Worm (Caenorhabditis elegans): ENCODE results near the gene C54E10.11.

The C54E10.11 gene

ce11 chrV:18838799-18839354 is 36.9 kb upstream of the C54E10.11 start, which contains the start of gene nhr-65:
Gene nhr-65 (plus strand): TSS chrV:18839304.
- no peak for TF ChIP-seq pax-1 (tag; optimal IDR thresholded peaks at IDR 0.05)
- TF ChIP-seq nfya-1 (tag; optimal IDR thresholded peaks at IDR 0.05) = peak; percentile 17

ce11 chrV:18837125-18837524 is 35.1 kb upstream of the C54E10.11 start, which contains the start of gene cyp-33D3:
Gene cyp-33D3 (minus strand): TSS chrV:18837225.
- TF ChIP-seq pha-2 (tag; optimal IDR thresholded peaks at IDR 0.05) (no peak), hlh-6 (tag; optimal IDR thresholded peaks at IDR 0.05) (no peak), Y22D7AL.16 (tag; optimal IDR thresholded peaks at IDR 0.05) (no peak), elt-4 (tag; optimal IDR thresholded peaks at IDR 0.05) (no peak), gmeb-2 (tag; optimal IDR thresholded peaks at IDR 0.05) (no peak), pag-3 (tag; optimal IDR thresholded peaks at IDR 0.05; ENCODE audit: borderline replicate concordance) (no peak), K02D7.2 (tag; optimal IDR thresholded peaks at IDR 0.05) (no peak), nhr-11 (tag; optimal IDR thresholded peaks at IDR 0.05) (no peak), ceh-34 (tag; optimal IDR thresholded peaks at IDR 0.05) (no peak)

ce11 chrV:18827374-18827773 is 25.4 kb upstream of the C54E10.11 start:
- TF ChIP-seq pha-2 (tag; optimal IDR thresholded peaks at IDR 0.05) (peak; percentile 2), hlh-6 (tag; optimal IDR thresholded peaks at IDR 0.05) (no peak)

- TF ChIP-seq elt-2 (tag; optimal IDR thresholded peaks at IDR 0.05) (peak; percentile 97), unc-3 (GFP tag; conservative IDR thresholded peaks at IDR 0.05) (no peak), unc-3 (tag; optimal IDR thresholded peaks at IDR 0.05) (no peak)
Observed at ce11 chrV:18826445-18826844, 24.5 kb upstream of the C54E10.11 start.

- TF ChIP-seq Y22D7AL.16 (tag; optimal IDR thresholded peaks at IDR 0.05) (no peak), unc-42 (tag; optimal IDR thresholded peaks at IDR 0.05) (peak; percentile 46), hlh-6 (tag; optimal IDR thresholded peaks at IDR 0.05) (no peak)
Observed at ce11 chrV:18821569-18821968, 19.6 kb upstream of the C54E10.11 start.

ce11 chrV:18819643-18820042 is 17.7 kb upstream of the C54E10.11 start, which contains the start of gene ncs-5:
Gene ncs-5 (plus strand): TSS chrV:18819766.
- TF ChIP-seq hlh-13 (GFP tag; optimal IDR thresholded peaks at IDR 0.05) = no peak
- no peak for TF ChIP-seq lim-6 (tag; optimal IDR thresholded peaks at IDR 0.05)

ce11 chrV:18811360-18811759 is 9.4 kb upstream of the C54E10.11 start, which contains the start of gene C54E10.7:
Gene C54E10.7 (plus strand): TSS chrV:18811660.
- TF ChIP-seq rnt-1 (tag; optimal IDR thresholded peaks at IDR 0.05) (no peak), npax-4 (tag; optimal IDR thresholded peaks at IDR 0.05) (no peak), ceh-9 (tag; optimal IDR thresholded peaks at IDR 0.05) (no peak), K02D7.2 (tag; optimal IDR thresholded peaks at IDR 0.05) (no peak), ttx-3 (tag; optimal IDR thresholded peaks at IDR 0.05) (no peak), sox-2 (GFP tag; IDR thresholded peaks at IDR 0.05) (no peak), gmeb-2 (tag; optimal IDR thresholded peaks at IDR 0.05) (no peak), unc-3 (GFP tag; conservative IDR thresholded peaks at IDR 0.05) (no peak), unc-3 (tag; optimal IDR thresholded peaks at IDR 0.05) (no peak), elt-4 (tag; optimal IDR thresholded peaks at IDR 0.05) (no peak), unc-86 (tag; optimal IDR thresholded peaks at IDR 0.05) (no peak), ceh-30 (tag; optimal IDR thresholded peaks at IDR 0.05) (no peak), hlh-8 (tag; optimal IDR thresholded peaks at IDR 0.05) (no peak), ceh-19 (GFP tag; optimal IDR thresholded peaks at IDR 0.05) (no peak)

ce11 chrV:18810705-18811104 is 8.7 kb upstream of the C54E10.11 start, which contains the start of gene C54E10.3:
Gene C54E10.3 (plus strand): TSS chrV:18811005.
- no peak for TF ChIP-seq nfya-1 (tag; optimal IDR thresholded peaks at IDR 0.05)
- no peak for TF ChIP-seq ref-2 (tag; optimal IDR thresholded peaks at IDR 0.05)
- no peak for TF ChIP-seq ceh-30 (tag; optimal IDR thresholded peaks at IDR 0.05)
- no peak for TF ChIP-seq madf-2 (tag; optimal IDR thresholded peaks at IDR 0.05)
- TF ChIP-seq pha-2 (tag; optimal IDR thresholded peaks at IDR 0.05) = no peak
- no peak for TF ChIP-seq elt-4 (tag; optimal IDR thresholded peaks at IDR 0.05)
- TF ChIP-seq ceh-24 (tag; optimal IDR thresholded peaks at IDR 0.05) = no peak
- TF ChIP-seq ceh-6 (GFP tag; optimal IDR thresholded peaks at IDR 0.05) = no peak
- no peak for TF ChIP-seq npax-4 (tag; optimal IDR thresholded peaks at IDR 0.05)
- no peak for TF ChIP-seq syd-9 (tag; optimal IDR thresholded peaks at IDR 0.05)
- no peak for TF ChIP-seq ceh-22 (tag; optimal IDR thresholded peaks at IDR 0.05)
- no peak for TF ChIP-seq tbx-2 (tag; optimal IDR thresholded peaks at IDR 0.05)
- no peak for TF ChIP-seq fkh-6 (tag; optimal IDR thresholded peaks at IDR 0.05)
- no peak for TF ChIP-seq che-1 (tag; optimal IDR thresholded peaks at IDR 0.05)
- no peak for TF ChIP-seq pros-1 (tag; optimal IDR thresholded peaks at IDR 0.05)
- TF ChIP-seq ets-4 (tag; optimal IDR thresholded peaks at IDR 0.05) = no peak
